Worm (Caenorhabditis elegans) whole organism, young adult: ENCODE measurements around the gene ZC239.4.

Experiments used
- B0261.1 ChIP-seq: sonication (generic microtip); optimal IDR thresholded peaks from 2 replicates; lab custom pipeline; 2016; ENCODE audit warnings: mild to moderate bottlenecking, missing genetic modification characterization, moderate library complexity, missing compliant biosample characterization
- C17E4.6 ChIP-seq: fragments of 200-800 bp; sonication (Bioruptor generic); IDR thresholded peaks from 2 replicates; pipeline ENCODE4 v1.3.6; 2022; ENCODE audit warnings: missing genetic modification reagents, missing genetic modification characterization, missing compliant biosample characterization
- F23B12.7 ChIP-seq: sonication (generic microtip); optimal IDR thresholded peaks from 2 replicates; lab custom pipeline; 2017; ENCODE audit warnings: missing genetic modification characterization, mild to moderate bottlenecking, missing compliant biosample characterization, antibody characterized with exemption, moderate library complexity; ENCODE audit not compliant: insufficient read depth
- F55B11.4 ChIP-seq: sonication (generic microtip); optimal IDR thresholded peaks from 2 replicates; lab custom pipeline; 2016; ENCODE audit warnings: missing compliant biosample characterization, missing genetic modification characterization, borderline replicate concordance; ENCODE audit not compliant: insufficient read depth
- K12H6.12 ChIP-seq: fragments of 200-800 bp; sonication (Bioruptor generic); optimal IDR thresholded peaks from 2 replicates; lab custom pipeline; 2018; ENCODE audit warnings: mild to moderate bottlenecking, missing genetic modification characterization, missing compliant biosample characterization
- T07F8.4 ChIP-seq: sonication (generic microtip); optimal IDR thresholded peaks from 2 replicates; lab custom pipeline; 2016; ENCODE audit warnings: mild to moderate bottlenecking, missing genetic modification characterization, moderate library complexity, missing compliant biosample characterization
- T26A5.8 ChIP-seq: sonication (generic microtip); optimal IDR thresholded peaks from 2 replicates; lab custom pipeline; 2016; ENCODE audit warnings: missing genetic modification characterization, missing compliant biosample characterization
- Y79H2A.3 ChIP-seq: fragments of 200-800 bp; sonication (Bioruptor generic); conservative IDR thresholded peaks from 2 replicates; pipeline ENCODE4 v1.3.6; 2022; ENCODE audit warnings: missing genetic modification reagents, missing genetic modification characterization, missing compliant biosample characterization
- akir-1 ChIP-seq: fragments of 200-800 bp; sonication (Bioruptor generic); optimal IDR thresholded peaks from 2 replicates; lab custom pipeline; 2018; ENCODE audit warnings: mild to moderate bottlenecking, missing genetic modification characterization, moderate library complexity, missing compliant biosample characterization
- atf-7 ChIP-seq: sonication (generic microtip); optimal IDR thresholded peaks from 2 replicates; lab custom pipeline; 2017; ENCODE audit warnings: mild to moderate bottlenecking, missing genetic modification characterization, missing compliant biosample characterization
- attf-3 ChIP-seq: fragments of 200-800 bp; sonication (Bioruptor generic); conservative IDR thresholded peaks from 2 replicates; pipeline ENCODE4 v1.3.6; 2022; ENCODE audit warnings: missing genetic modification reagents, missing genetic modification characterization, missing compliant biosample characterization
- attf-6 ChIP-seq: fragments of 200-800 bp; sonication (Bioruptor generic); IDR thresholded peaks from 2 replicates; pipeline ENCODE4 v1.3.6; 2022; ENCODE audit warnings: missing genetic modification reagents, missing genetic modification characterization, missing compliant biosample characterization
- bed-1 ChIP-seq: fragments of 200-800 bp; sonication (Bioruptor generic); IDR thresholded peaks from 2 replicates; pipeline ENCODE4 v1.3.6; 2022; ENCODE audit warnings: missing genetic modification reagents, missing genetic modification characterization, missing compliant biosample characterization
- ceh-27 ChIP-seq: fragments of 200-800 bp; sonication (Bioruptor generic); optimal IDR thresholded peaks from 2 replicates; lab custom pipeline; 2018; ENCODE audit warnings: mild to moderate bottlenecking, missing genetic modification characterization, moderate library complexity, missing compliant biosample characterization
- ceh-79 ChIP-seq: sonication (generic microtip); optimal IDR thresholded peaks from 2 replicates; lab custom pipeline; 2017; ENCODE audit warnings: mild to moderate bottlenecking, missing genetic modification characterization, missing compliant biosample characterization
- chd-7 ChIP-seq: sonication (generic microtip); optimal IDR thresholded peaks from 2 replicates; lab custom pipeline; 2016; ENCODE audit warnings: mild to moderate bottlenecking, missing genetic modification characterization, moderate library complexity, missing compliant biosample characterization
- die-1 ChIP-seq: sonication (generic microtip); optimal IDR thresholded peaks from 2 replicates; lab custom pipeline; 2016; ENCODE audit warnings: missing genotype, mild to moderate bottlenecking, missing genetic modification characterization, missing compliant biosample characterization
- dpl-1 ChIP-seq: fragments of 150-350 bp; optimal IDR thresholded peaks from 2 replicates; lab custom pipeline; 2014; ENCODE audit warnings: missing biosample characterization, missing genetic modification reagents, missing genetic modification characterization
- fkh-3 ChIP-seq: sonication (generic microtip); optimal IDR thresholded peaks from 2 replicates; lab custom pipeline; 2016; ENCODE audit warnings: mild to moderate bottlenecking, missing genetic modification characterization, missing compliant biosample characterization
- hlh-26 ChIP-seq: fragments of 200-800 bp; sonication (Bioruptor generic); conservative IDR thresholded peaks from 2 replicates; pipeline ENCODE4 v1.3.6; 2022; ENCODE audit warnings: missing genetic modification reagents, missing genetic modification characterization, missing compliant biosample characterization
- hmg-1.2 ChIP-seq: fragments of 200-800 bp; sonication (Bioruptor generic); IDR thresholded peaks from 2 replicates; pipeline ENCODE4 v1.3.6; 2022; ENCODE audit warnings: missing genetic modification reagents, missing genetic modification characterization, missing compliant biosample characterization
- hmg-20 ChIP-seq: fragments of 200-800 bp; sonication (Bioruptor generic); IDR thresholded peaks from 2 replicates; pipeline ENCODE4 v1.3.6; 2022; ENCODE audit warnings: missing genetic modification reagents, missing genetic modification characterization, missing compliant biosample characterization
- let-526 ChIP-seq: fragments of 200-800 bp; sonication (Bioruptor generic); IDR thresholded peaks from 2 replicates; pipeline ENCODE4 v1.3.6; 2022; ENCODE audit warnings: missing genetic modification reagents, missing genetic modification characterization, missing compliant biosample characterization
- lir-1 ChIP-seq: fragments of 200-800 bp; sonication (Bioruptor generic); conservative IDR thresholded peaks from 2 replicates; pipeline ENCODE4 v1.3.6; 2022; ENCODE audit warnings: missing genetic modification reagents, missing genetic modification characterization, missing compliant biosample characterization
- lsl-1 ChIP-seq: fragments of 200-800 bp; sonication (Bioruptor generic); optimal IDR thresholded peaks from 2 replicates; lab custom pipeline; 2018; ENCODE audit warnings: mild to moderate bottlenecking, missing genetic modification characterization, moderate library complexity, missing compliant biosample characterization
- lsy-27 ChIP-seq: sonication (generic microtip); optimal IDR thresholded peaks from 2 replicates; lab custom pipeline; 2017; ENCODE audit warnings: missing genetic modification characterization, mild to moderate bottlenecking, missing compliant biosample characterization, antibody characterized with exemption, missing genotype, borderline replicate concordance; ENCODE audit not compliant: insufficient read depth
- madf-10 ChIP-seq: sonication (generic microtip); optimal IDR thresholded peaks from 2 replicates; lab custom pipeline; 2016; ENCODE audit warnings: mild to moderate bottlenecking, missing genetic modification characterization, missing compliant biosample characterization
- madf-3 ChIP-seq: fragments of 200-800 bp; sonication (Bioruptor generic); IDR thresholded peaks from 2 replicates; pipeline ENCODE4 v1.3.6; 2022; ENCODE audit warnings: missing genetic modification reagents, missing genetic modification characterization, missing compliant biosample characterization
- mel-28 ChIP-seq: sonication (generic microtip); optimal IDR thresholded peaks from 2 replicates; lab custom pipeline; 2016; ENCODE audit warnings: borderline replicate concordance, mild to moderate bottlenecking, missing genetic modification characterization, missing compliant biosample characterization
- mxl-1 ChIP-seq: sonication (generic microtip); optimal IDR thresholded peaks from 2 replicates; lab custom pipeline; 2016; ENCODE audit warnings: missing genetic modification characterization, missing compliant biosample characterization
- nfya-1 ChIP-seq: sonication (generic microtip); optimal IDR thresholded peaks from 2 replicates; lab custom pipeline; 2017; ENCODE audit warnings: antibody characterized with exemption, missing compliant biosample characterization, missing genetic modification characterization, borderline replicate concordance; ENCODE audit not compliant: insufficient read depth
- pbrm-1 ChIP-seq: fragments of 200-800 bp; sonication (Bioruptor generic); IDR thresholded peaks from 2 replicates; pipeline ENCODE4 v1.3.6; 2022; ENCODE audit warnings: missing genetic modification reagents, missing genetic modification characterization, missing compliant biosample characterization
- pha-4 ChIP-seq: fragments of 150-350 bp; sonication (generic microtip); optimal IDR thresholded peaks from 2 replicates; lab custom pipeline; 2014; ENCODE audit warnings: missing biosample characterization, missing genetic modification reagents, missing genetic modification characterization
- rcor-1 ChIP-seq: fragments of 200-800 bp; sonication (Bioruptor generic); IDR thresholded peaks from 2 replicates; pipeline ENCODE4 v1.3.6; 2022; ENCODE audit warnings: missing genetic modification reagents, missing genetic modification characterization, missing compliant biosample characterization
- repo-1 ChIP-seq: sonication (generic microtip); optimal IDR thresholded peaks from 2 replicates; lab custom pipeline; 2017; ENCODE audit warnings: mild to moderate bottlenecking, missing genetic modification characterization, missing compliant biosample characterization
- snpc-1.1 ChIP-seq: sonication (generic microtip); optimal IDR thresholded peaks from 2 replicates; lab custom pipeline; 2017; ENCODE audit warnings: missing genetic modification characterization, mild to moderate bottlenecking, missing compliant biosample characterization, antibody characterized with exemption, moderate library complexity, missing genotype, missing genetic modification reagents; ENCODE audit not compliant: insufficient read depth
- snpc-1.3 ChIP-seq: sonication (generic microtip); optimal IDR thresholded peaks from 2 replicates; lab custom pipeline; 2017; ENCODE audit warnings: missing genetic modification characterization, mild to moderate bottlenecking, missing compliant biosample characterization, antibody characterized with exemption, moderate library complexity, missing genotype, missing genetic modification reagents; ENCODE audit not compliant: insufficient read depth
- tlf-1 ChIP-seq: fragments of 200-800 bp; sonication (Bioruptor generic); optimal IDR thresholded peaks from 2 replicates; lab custom pipeline; 2018; ENCODE audit warnings: mild to moderate bottlenecking, missing genetic modification characterization, missing compliant biosample characterization
- ztf-22 ChIP-seq: fragments of 200-800 bp; sonication (Bioruptor generic); optimal IDR thresholded peaks from 2 replicates; lab custom pipeline; 2018; ENCODE audit warnings: mild to moderate bottlenecking, missing genetic modification characterization, moderate library complexity, missing compliant biosample characterization
- ztf-26 ChIP-seq: sonication (generic microtip); optimal IDR thresholded peaks from 2 replicates; lab custom pipeline; 2017; ENCODE audit warnings: missing genetic modification characterization, missing compliant biosample characterization
- ztf-28 ChIP-seq: fragments of 200-800 bp; sonication (Bioruptor generic); IDR thresholded peaks from 2 replicates; pipeline ENCODE4 v1.3.6; 2022; ENCODE audit warnings: missing genetic modification reagents, missing genetic modification characterization, missing compliant biosample characterization

The ZC239.4 gene

DNA sequence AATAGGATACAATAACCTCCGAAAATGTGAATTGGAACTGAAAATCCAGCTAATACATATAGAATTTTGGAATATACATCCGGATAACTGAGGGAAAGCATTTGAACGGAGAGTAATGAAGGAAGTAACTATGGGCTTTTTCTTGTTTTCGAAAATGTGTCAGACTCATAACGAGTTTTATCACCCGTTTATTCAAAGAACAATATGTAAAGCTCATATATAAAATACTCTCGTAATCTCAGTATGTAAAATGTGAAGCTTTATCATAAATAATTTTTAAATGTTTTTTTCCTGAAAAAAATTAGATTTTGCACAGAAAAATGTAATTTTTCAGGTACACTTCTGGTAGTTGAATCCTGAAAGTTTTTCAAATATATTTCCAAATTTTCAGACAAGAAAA, 16.4 kb downstream of the ZC239.4 start, which contains the start of gene srh-297:
Gene srh-297, minus strand, starts transcription at position 101 of the 400 bp plus-strand sequence.
- TF ChIP-seq ztf-26 (tag; lab: Kevin White, UChicago) (no peak), bed-1 (no peak), attf-3 (no peak), fkh-3 (no peak), lir-1 (GFP tag; lab: Robert Waterston, UW) (no peak), F55B11.4 (tag; lab: Kevin White, UChicago) (no peak), hlh-26 (GFP tag; lab: Robert Waterston, UW) (no peak), F23B12.7 (tag; lab: Kevin White, UChicago) (no peak), ztf-28 (no peak), ztf-22 (GFP tag; lab: Kevin White, UChicago) (no peak), let-526 (GFP tag; lab: Robert Waterston, UW) (no peak), K12H6.12 (tag; lab: Kevin White, UChicago) (no peak), snpc-1.3 (no peak), mel-28 (tag; lab: Kevin White, UChicago) (no peak)
- TF ChIP-seq, all 124 proteins: peak for 0

DNA sequence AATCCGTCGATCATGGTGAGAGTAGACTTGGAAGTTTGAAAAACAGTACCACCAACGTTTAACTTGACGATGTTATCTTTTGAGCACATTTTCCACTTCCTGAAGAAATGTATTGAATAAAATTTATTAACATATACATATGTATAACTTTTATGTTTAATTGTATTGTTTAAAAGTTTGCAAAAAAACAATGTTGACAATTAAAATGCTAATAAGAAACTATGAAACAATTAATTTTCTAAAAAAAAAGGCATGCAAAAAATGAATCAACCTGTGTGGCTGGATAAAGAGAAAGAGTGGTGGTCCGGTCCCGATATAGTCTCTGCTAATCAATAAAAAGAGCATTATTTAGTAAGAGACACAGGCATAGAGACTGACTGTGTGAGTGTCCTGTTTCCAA, 20.7 kb downstream of the ZC239.4 start, which contains the start of gene C17F4.8:
Gene C17F4.8, minus strand, starts transcription at position 101 of the 400 bp plus-strand sequence.
- TF ChIP-seq hmg-20 (GFP tag; lab: Robert Waterston, UW) (no peak), akir-1 (GFP tag; lab: Kevin White, UChicago) (no peak), T26A5.8 (tag; lab: Kevin White, UChicago) (no peak), snpc-1.3 (no peak), chd-7 (tag; lab: Kevin White, UChicago) (no peak), repo-1 (tag; lab: Kevin White, UChicago) (no peak), atf-7 (no peak), madf-3 (no peak), C17E4.6 (no peak), Y79H2A.3 (GFP tag; lab: Robert Waterston, UW) (no peak), hmg-1.2 (GFP tag; lab: Robert Waterston, UW) (no peak), mxl-1 (tag; lab: Kevin White, UChicago) (no peak), B0261.1 (tag; lab: Kevin White, UChicago) (no peak), F55B11.4 (tag; lab: Kevin White, UChicago) (no peak), tlf-1 (no peak)

DNA sequence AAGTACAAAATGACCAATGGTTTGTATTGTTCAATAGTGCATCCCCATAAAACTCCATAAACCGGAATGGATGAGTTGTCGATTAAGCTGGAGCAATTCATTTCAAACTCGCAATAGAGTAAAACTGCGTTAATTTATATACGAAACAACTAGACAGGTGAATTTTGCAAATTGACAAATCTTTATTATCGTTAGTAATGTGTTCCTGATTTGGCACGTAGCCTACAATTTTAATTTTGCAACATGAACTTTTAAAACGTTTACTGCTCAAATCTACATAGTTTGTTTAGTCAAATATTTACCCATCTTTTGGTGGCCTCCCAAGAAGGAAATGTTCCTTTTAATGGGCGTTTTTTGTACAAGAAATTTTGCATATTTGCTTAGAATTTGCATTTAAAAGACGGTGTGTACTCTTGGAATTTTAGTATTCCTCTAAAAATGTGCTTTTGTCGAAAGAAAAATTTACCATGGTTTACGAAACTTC, 23.1 kb downstream of the ZC239.4 start, which contains the start of the genes srz-67 and C17F4.11:
Gene srz-67, minus strand, starts transcription at position 101 of the 484 bp plus-strand sequence.
Gene C17F4.11, plus strand, starts transcription at position 434 of the 484 bp plus-strand sequence.
- no peak for TF ChIP-seq K12H6.12 (tag; lab: Kevin White, UChicago)
- TF ChIP-seq mxl-1 (tag; lab: Kevin White, UChicago), result no peak
- TF ChIP-seq lsl-1, result no peak

DNA sequence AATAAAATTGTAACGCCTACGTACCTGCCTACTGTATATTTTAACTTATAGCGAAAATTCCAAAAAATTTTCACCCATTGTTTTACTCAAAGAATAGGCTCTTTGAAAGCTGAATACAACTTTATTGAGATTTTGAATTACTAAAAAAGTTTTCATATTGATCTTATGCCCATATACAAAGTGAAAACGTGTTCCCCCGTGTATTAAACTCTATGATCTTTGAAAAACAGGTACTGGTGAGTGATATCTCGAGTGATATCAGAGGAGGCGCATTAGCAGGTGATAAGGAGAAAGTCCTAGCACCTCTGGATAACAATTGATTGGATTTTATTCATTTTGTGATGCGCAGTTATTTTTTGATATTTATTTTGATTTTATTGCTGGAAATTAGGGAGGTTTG, 26.2 kb downstream of the ZC239.4 start, which contains the start of gene C17F4.3:
Gene C17F4.3, plus strand, starts transcription at position 301 of the 400 bp plus-strand sequence.
- TF ChIP-seq madf-10 (tag; lab: Kevin White, UChicago), result no peak
- no peak for TF ChIP-seq attf-6 (GFP tag; lab: Robert Waterston, UW)
- TF ChIP-seq ceh-27, result no peak
- no peak for TF ChIP-seq attf-3
- TF ChIP-seq pbrm-1 (GFP tag; lab: Robert Waterston, UW), result no peak
- TF ChIP-seq ceh-79, result no peak
- TF ChIP-seq lsy-27, result no peak
- no peak for TF ChIP-seq rcor-1 (GFP tag; lab: Robert Waterston, UW)
- no peak for TF ChIP-seq pha-4 (tag; lab: Kevin White, UChicago)
- no peak for TF ChIP-seq snpc-1.1 (tag; lab: Kevin White, UChicago)
- TF ChIP-seq C17E4.6, result no peak
- TF ChIP-seq dpl-1 (GFP tag; lab: Kevin White, UChicago), result no peak
- no peak for TF ChIP-seq T07F8.4 (tag; lab: Kevin White, UChicago)
- TF ChIP-seq die-1 (tag; lab: Kevin White, UChicago), result no peak
- TF ChIP-seq nfya-1 (tag; lab: Kevin White, UChicago), result no peak
